Fruit fly (Drosophila melanogaster): ENCODE measurements around the gene CG13251.

Gene CG13251

DNA sequence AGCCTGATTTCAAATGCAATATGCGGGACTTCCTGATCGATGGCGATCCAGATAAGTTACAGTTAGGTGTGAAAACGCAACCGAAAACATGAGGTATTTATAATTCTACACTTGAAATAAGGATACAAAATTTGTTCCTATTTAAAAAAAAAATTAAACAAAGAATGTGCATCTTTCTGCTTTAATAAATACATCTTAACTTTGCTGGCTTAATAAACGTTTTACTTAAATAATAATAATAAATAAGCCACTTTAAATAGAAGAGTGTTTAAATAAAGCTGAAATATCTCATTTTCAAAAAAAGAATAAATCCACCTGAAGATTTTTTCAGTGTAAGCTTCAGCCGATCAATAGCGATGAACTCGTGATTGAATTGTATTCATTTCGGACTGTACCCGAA is 7.6 kb downstream of the CG13251 start:
- TF ChIP-seq Myc (optimal IDR thresholded peaks at IDR 0.05) (no peak), h (optimal IDR thresholded peaks at IDR 0.05) (no peak), Sin3A (optimal IDR thresholded peaks at IDR 0.05) (no peak), insv (optimal IDR thresholded peaks at IDR 0.05) (no peak), ttk (optimal IDR thresholded peaks at IDR 0.05) (no peak), psq (optimal IDR thresholded peaks at IDR 0.05) (no peak)

DNA sequence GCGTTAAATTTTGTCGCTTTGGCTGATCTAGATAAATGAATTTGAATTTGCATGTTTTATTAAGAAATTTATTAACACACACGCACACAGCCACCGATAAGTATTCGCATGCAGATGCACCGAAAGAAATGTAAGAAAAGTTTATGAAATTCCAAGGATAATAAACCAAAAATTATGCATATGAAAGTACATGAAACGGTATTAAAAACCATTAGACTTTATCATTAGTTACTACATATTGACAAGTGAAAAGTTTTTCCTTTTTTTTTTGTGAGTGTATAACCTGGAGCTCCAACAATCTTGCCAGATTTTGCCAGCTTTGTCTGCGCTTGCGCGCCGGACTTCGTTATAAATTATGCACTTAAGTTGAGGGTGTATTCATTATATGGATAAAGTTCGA is 12.0 kb downstream of the CG13251 start:
- TF ChIP-seq psq (optimal IDR thresholded peaks at IDR 0.05) (no peak), Sin3A (optimal IDR thresholded peaks at IDR 0.05) (no peak), ttk (optimal IDR thresholded peaks at IDR 0.05) (no peak), h (optimal IDR thresholded peaks at IDR 0.05) (no peak), insv (optimal IDR thresholded peaks at IDR 0.05) (no peak), Myc (optimal IDR thresholded peaks at IDR 0.05) (no peak)

DNA sequence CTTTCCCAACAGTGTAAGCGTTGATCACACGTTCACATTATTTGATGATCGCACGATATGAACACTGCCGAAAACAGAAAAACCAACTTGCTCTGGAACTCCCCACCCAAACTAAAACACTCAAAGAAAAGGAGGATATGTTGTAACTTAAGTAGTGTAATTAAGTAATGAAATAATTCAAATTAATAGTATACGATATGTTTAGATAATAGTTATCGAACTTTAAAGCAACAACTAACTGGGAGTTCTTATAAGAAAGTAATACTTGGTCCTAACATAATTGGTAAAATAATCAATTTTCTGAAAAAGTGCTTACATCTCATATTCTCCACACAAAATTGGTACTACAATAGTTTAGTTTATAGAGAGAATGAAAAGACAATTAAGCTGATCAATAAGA is 20.1 kb downstream of the CG13251 start:
- TF ChIP-seq insv (optimal IDR thresholded peaks at IDR 0.05) (no peak), ttk (optimal IDR thresholded peaks at IDR 0.05) (no peak), Myc (optimal IDR thresholded peaks at IDR 0.05) (no peak), Sin3A (optimal IDR thresholded peaks at IDR 0.05) (no peak), psq (optimal IDR thresholded peaks at IDR 0.05) (no peak), h (optimal IDR thresholded peaks at IDR 0.05) (no peak)

DNA sequence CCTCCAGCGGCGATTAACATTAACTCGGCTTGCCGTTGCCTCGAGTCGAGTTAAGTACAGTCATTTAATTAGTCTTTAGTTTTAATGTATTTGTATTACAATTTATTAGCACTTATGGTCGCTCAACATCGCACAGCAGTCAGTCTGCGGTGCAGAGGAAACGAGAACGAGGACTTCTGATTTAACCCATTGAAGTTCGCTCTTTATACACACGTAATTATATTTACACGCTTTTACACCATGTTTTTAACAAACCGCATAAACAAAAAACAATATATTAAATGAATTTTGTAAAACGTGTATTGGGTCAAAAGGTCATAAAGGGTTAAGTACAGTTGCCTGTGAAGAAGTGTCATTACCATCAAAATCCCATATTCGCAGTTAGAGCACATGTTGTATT is 24.2 kb downstream of the CG13251 start:
- no peak for TF ChIP-seq Myc (optimal IDR thresholded peaks at IDR 0.05)
- no peak for TF ChIP-seq insv (optimal IDR thresholded peaks at IDR 0.05)
- no peak for TF ChIP-seq ttk (optimal IDR thresholded peaks at IDR 0.05)
- TF ChIP-seq psq (optimal IDR thresholded peaks at IDR 0.05) = no peak
- TF ChIP-seq Sin3A (optimal IDR thresholded peaks at IDR 0.05) = no peak
- TF ChIP-seq h (optimal IDR thresholded peaks at IDR 0.05) = no peak

DNA sequence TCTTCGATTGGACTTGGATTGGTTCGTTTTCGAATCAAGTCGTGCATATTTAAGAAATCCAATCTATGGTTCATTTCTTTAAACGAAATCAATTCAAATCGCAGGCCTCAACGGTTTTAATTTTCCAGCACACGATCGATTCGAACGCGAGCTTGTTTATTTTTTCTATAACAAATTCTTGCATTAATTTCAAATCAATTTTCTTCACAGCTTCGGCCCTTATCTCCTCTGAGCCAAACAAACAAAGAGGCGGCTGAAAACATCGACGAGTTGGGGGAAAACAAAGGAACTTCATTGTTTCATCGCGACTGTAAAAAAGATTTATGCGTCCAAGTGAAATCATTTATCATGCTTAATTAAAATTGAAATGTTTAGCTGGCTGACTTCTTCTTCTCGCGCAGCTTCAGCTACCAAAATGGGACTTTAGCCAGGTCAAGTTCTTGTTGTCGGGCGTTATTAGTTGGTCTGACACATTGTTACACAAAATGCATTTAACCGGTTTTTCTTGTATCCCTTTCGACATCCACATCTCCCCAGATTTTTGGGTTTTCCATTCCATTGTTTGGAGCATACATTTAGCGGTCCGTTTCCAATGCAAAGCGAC is 25.0 kb downstream of the CG13251 start:
- TF ChIP-seq Myc (optimal IDR thresholded peaks at IDR 0.05) (no peak), psq (optimal IDR thresholded peaks at IDR 0.05) (no peak), h (optimal IDR thresholded peaks at IDR 0.05) (no peak), insv (optimal IDR thresholded peaks at IDR 0.05) (no peak), Sin3A (optimal IDR thresholded peaks at IDR 0.05) (no peak), ttk (optimal IDR thresholded peaks at IDR 0.05) (no peak)

DNA sequence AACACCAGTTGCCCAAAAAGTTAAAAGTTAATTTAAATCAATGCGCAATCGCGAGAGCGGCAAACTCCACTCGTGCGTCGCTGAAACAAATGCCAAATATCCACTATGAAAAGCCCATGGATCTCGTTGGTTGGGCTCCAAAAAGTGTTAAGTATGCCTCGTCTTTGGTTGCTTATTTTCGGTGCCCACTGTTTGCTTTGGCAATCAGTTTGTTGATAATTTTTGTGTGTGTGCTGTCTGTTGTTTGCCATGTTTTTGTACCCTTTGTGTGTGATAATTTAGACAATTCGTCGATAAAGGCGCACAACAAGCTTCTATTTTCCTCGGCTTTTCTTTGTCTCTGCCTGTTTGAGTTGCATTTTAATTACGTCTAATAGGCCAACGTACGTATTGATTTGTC is 27.0 kb downstream of the CG13251 start:
- TF ChIP-seq Myc (optimal IDR thresholded peaks at IDR 0.05) (no peak), Sin3A (optimal IDR thresholded peaks at IDR 0.05) (no peak), psq (optimal IDR thresholded peaks at IDR 0.05) (no peak), ttk (optimal IDR thresholded peaks at IDR 0.05) (no peak), insv (optimal IDR thresholded peaks at IDR 0.05) (no peak), h (optimal IDR thresholded peaks at IDR 0.05) (no peak)

DNA sequence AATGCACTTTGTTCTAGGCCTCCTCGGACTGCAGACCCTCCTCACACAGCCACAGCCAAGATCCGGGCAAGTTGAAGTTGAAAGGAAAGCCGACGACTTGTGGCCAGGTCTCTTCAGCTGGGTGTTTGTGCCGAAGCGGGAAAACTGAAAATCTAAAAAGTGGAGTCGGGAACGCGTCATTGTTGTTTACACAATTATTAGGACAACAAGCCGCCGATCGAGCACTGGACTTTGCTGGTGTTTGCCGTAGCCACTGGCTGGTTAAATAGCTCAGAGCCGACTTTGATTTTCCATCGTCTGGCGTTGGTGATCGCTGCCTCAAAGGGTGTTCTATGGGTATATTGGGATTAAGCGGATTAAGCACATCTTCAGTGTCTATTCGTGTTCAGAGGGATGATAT is 30.4 kb downstream of the CG13251 start:
- TF ChIP-seq Sin3A (optimal IDR thresholded peaks at IDR 0.05) (no peak), Myc (optimal IDR thresholded peaks at IDR 0.05) (no peak), h (optimal IDR thresholded peaks at IDR 0.05) (no peak), psq (optimal IDR thresholded peaks at IDR 0.05) (no peak), insv (optimal IDR thresholded peaks at IDR 0.05) (no peak), ttk (optimal IDR thresholded peaks at IDR 0.05) (no peak)

DNA sequence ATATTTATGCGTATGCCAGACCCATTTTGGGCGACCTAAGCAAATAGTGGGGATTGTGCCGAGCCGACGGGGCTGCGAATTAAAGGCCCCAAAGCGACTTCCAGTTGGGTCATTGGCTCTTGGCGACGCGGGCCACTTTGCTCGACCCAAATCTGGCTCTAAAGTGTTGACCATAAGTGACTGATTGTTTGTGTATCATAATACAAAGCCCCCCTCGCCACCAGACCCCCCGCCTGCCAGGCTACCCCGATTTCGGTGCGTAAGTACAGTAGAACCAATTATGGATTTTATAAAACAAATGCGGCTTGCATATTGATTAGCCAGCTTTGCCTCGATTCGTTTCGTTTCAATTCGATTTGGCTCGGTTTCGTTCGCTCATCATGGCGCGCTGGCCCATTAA is 34.7 kb downstream of the CG13251 start:
- TF ChIP-seq Myc (optimal IDR thresholded peaks at IDR 0.05) = no peak
- TF ChIP-seq h (optimal IDR thresholded peaks at IDR 0.05) = no peak
- TF ChIP-seq Sin3A (optimal IDR thresholded peaks at IDR 0.05) = no peak
- no peak for TF ChIP-seq psq (optimal IDR thresholded peaks at IDR 0.05)
- TF ChIP-seq ttk (optimal IDR thresholded peaks at IDR 0.05) = no peak
- no peak for TF ChIP-seq insv (optimal IDR thresholded peaks at IDR 0.05)

DNA sequence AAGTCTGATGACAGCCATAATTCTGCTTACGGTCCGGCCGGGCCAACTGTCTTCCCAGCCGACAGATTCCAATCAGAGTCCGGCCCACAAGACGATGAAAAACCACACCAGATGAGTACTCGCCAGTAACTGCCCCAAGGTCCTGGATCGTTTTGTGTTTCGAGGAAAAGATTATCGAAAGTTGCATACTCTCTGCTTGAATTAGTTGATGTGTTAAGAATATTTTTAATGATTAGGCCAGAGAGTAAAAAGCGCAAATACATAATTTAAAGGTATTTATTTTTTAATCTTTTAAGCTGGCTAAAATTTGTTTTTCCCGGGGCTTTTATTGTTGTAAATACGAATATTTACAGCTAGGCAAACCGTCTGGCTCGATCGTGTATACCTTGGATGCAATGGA is 35.4 kb downstream of the CG13251 start:
- TF ChIP-seq ttk (optimal IDR thresholded peaks at IDR 0.05) = no peak
- TF ChIP-seq insv (optimal IDR thresholded peaks at IDR 0.05) = no peak
- no peak for TF ChIP-seq Sin3A (optimal IDR thresholded peaks at IDR 0.05)
- TF ChIP-seq Myc (optimal IDR thresholded peaks at IDR 0.05) = no peak
- no peak for TF ChIP-seq psq (optimal IDR thresholded peaks at IDR 0.05)
- no peak for TF ChIP-seq h (optimal IDR thresholded peaks at IDR 0.05)

DNA sequence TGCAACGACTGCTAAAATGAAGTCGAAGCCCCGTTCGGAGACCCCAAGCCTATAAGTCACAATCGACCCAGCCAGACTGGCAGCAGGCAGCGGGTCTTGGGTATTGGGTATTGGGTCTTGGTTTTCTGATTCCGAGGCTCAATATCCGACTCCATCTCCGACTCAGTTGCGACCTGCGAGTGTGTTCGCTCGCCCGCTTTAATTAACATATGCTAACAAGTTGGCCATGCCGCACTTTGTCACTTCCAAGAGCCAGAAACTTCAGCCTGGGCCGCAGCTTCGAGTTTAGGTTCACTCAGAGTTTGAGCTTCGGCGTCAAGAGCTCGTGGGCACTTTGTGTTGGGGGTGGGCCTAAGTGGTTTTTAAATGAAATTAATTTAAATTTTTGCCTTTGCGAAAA is 36.9 kb downstream of the CG13251 start:
- TF ChIP-seq psq (optimal IDR thresholded peaks at IDR 0.05) = no peak
- no peak for TF ChIP-seq ttk (optimal IDR thresholded peaks at IDR 0.05)
- TF ChIP-seq insv (optimal IDR thresholded peaks at IDR 0.05) = no peak
- TF ChIP-seq h (optimal IDR thresholded peaks at IDR 0.05) = no peak
- TF ChIP-seq Myc (optimal IDR thresholded peaks at IDR 0.05) = no peak
- TF ChIP-seq Sin3A (optimal IDR thresholded peaks at IDR 0.05) = no peak

DNA sequence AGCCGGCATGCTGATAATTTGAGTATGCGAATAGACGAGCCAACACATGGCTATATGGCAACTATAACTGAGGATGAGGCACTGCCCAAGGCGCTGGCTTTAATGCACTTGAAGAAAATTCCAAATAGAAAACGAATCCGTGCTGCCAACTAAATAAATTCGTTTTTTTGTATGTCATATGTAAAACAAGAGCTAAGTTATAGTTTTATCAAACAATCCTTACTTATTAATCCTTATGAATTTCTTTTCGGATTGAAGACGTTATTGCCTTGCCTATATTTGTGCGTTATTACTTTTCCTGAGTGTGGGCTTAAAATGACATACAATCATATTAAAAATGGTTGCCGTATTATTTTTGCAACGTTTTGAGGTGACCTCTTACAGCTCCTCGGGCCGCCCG is 39.5 kb downstream of the CG13251 start:
- TF ChIP-seq ttk (optimal IDR thresholded peaks at IDR 0.05) = no peak
- TF ChIP-seq Sin3A (optimal IDR thresholded peaks at IDR 0.05) = no peak
- no peak for TF ChIP-seq psq (optimal IDR thresholded peaks at IDR 0.05)
- TF ChIP-seq Myc (optimal IDR thresholded peaks at IDR 0.05) = no peak
- no peak for TF ChIP-seq insv (optimal IDR thresholded peaks at IDR 0.05)
- TF ChIP-seq h (optimal IDR thresholded peaks at IDR 0.05) = no peak

DNA sequence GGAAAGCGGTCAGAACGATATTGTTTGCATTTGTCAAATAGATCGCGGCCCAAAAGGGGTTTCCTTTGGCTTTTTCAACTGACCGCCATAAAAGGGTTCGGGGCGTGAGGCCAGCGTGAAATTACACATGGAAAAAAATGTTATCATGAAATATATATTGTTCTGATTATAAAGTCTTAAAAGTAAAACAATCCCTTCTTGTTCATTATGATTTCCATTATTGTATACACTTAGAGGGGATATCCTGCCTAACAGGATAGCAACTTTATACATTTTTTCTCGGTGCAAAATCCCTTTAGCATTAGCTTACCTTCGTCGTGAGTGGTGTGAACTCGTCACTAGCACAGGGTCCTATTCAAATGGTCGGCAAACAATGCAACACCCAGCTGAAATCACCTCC is 48.1 kb downstream of the CG13251 start:
- TF ChIP-seq ttk (optimal IDR thresholded peaks at IDR 0.05) (no peak), Sin3A (optimal IDR thresholded peaks at IDR 0.05) (no peak), psq (optimal IDR thresholded peaks at IDR 0.05) (no peak), h (optimal IDR thresholded peaks at IDR 0.05) (no peak), insv (optimal IDR thresholded peaks at IDR 0.05) (no peak), Myc (optimal IDR thresholded peaks at IDR 0.05) (no peak)

DNA sequence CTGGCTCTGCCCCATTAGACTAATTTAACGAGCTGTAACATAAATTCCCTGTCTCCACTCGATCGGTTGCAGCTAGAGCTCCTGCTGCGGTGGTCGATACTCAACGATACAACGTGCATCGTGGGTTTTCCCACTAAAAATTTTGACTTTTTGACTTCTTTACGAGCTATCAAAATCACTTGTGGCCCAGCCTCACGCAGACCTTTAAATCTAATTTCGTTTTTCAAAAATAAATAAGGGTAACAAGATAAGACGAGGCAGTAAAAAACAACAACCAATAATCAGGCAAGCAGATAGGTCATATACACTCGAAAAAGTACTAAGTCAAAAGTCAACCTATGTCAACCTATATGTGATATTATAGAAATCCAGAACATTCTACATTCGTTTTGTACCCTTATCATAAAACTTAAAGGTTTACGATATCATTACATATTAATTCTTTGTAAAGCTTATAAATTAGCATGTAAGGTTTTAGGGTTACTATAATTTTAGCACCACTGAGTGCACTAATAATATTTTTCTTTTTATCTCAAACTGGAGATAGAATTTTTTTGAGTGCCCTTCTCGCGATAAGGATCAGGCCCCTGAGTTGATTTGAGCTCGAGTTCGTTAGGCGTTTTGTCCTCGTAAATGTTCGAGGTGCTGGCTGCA is 50.3 kb downstream of the CG13251 start:
- no peak for TF ChIP-seq ttk (optimal IDR thresholded peaks at IDR 0.05)
- no peak for TF ChIP-seq insv (optimal IDR thresholded peaks at IDR 0.05)
- TF ChIP-seq h (optimal IDR thresholded peaks at IDR 0.05) = no peak
- TF ChIP-seq psq (optimal IDR thresholded peaks at IDR 0.05) = no peak
- no peak for TF ChIP-seq Myc (optimal IDR thresholded peaks at IDR 0.05)
- TF ChIP-seq Sin3A (optimal IDR thresholded peaks at IDR 0.05) = no peak
